Worm (Caenorhabditis elegans) whole organism, L1 larva: Measurements from ENCODE around the gene F26F4.2.

Source experiments
- ama-1 ChIP-seq: fragments of 150-350 bp; optimal IDR thresholded peaks from 2 replicates; lab custom pipeline; 2014
- ceh-63 ChIP-seq: fragments of 200-800 bp; sonication (Bioruptor generic); optimal IDR thresholded peaks from 2 replicates; lab custom pipeline; 2018; ENCODE audit warnings: mild to moderate bottlenecking, missing genetic modification characterization, missing compliant biosample characterization
- ets-5 ChIP-seq: fragments of 200-800 bp; sonication (Bioruptor generic); IDR thresholded peaks from 2 replicates; pipeline ENCODE4 v1.3.6; 2022; ENCODE audit warnings: missing genetic modification characterization, missing compliant biosample characterization
- lin-13 ChIP-seq: fragments of 150-350 bp; optimal IDR thresholded peaks from 2 replicates; lab custom pipeline; 2014; ENCODE audit warnings: missing biosample characterization, missing genetic modification reagents, missing genetic modification characterization
- lsy-2 ChIP-seq, 2 experiments: fragments of 150-350 bp; optimal IDR thresholded peaks; 2 replicates each; lab custom pipeline; 2014; ENCODE audit warnings: missing biosample characterization in 2 of 2, missing genetic modification characterization in 2 of 2
- mdl-1 ChIP-seq, 2 experiments: fragments of 150-350 bp; optimal IDR thresholded peaks; 2 replicates each; lab custom pipeline; 2014 to 2017; ENCODE audit warnings: missing biosample characterization in 2 of 2, missing genetic modification characterization in 2 of 2, inconsistent platforms in 1 of 2
- nhr-237 ChIP-seq: fragments of 150-350 bp; optimal IDR thresholded peaks from 2 replicates; lab custom pipeline; 2014; ENCODE audit warnings: missing biosample characterization, missing genetic modification characterization
- nhr-85 ChIP-seq: sonication (generic microtip); peaks from one replicate; lab custom pipeline; 2016; ENCODE audit warnings: missing genetic modification characterization, inconsistent platforms, missing compliant biosample characterization
- unc-130 ChIP-seq: fragments of 150-350 bp; optimal IDR thresholded peaks from 2 replicates; lab custom pipeline; 2017; ENCODE audit warnings: missing biosample characterization, missing genetic modification characterization, inconsistent platforms
- unc-62 ChIP-seq: fragments of 150-350 bp; optimal IDR thresholded peaks from 2 replicates; lab custom pipeline; 2014; ENCODE audit warnings: missing biosample characterization, missing genetic modification reagents, missing genetic modification characterization
- vab-15 ChIP-seq: sonication (generic microtip); optimal IDR thresholded peaks from 2 replicates; lab custom pipeline; 2017; ENCODE audit warnings: missing genotype, mild to moderate bottlenecking, missing genetic modification characterization, missing compliant biosample characterization
- ztf-4 ChIP-seq: fragments of 150-350 bp; optimal IDR thresholded peaks from 2 replicates; lab custom pipeline; 2014; ENCODE audit warnings: missing biosample characterization, missing genetic modification characterization

ce11 chrIII:4951210-4951609, 40.2 kb downstream of the F26F4.2 start:
- TF ChIP-seq unc-130 (tag; lab: Kevin White, UChicago): no peak
- TF ChIP-seq mdl-1 (tag; optimal IDR thresholded peaks at IDR 0.05; lab: Kevin White, UChicago): no peak
- TF ChIP-seq nhr-85 (tag; lab: Kevin White, UChicago): no peak
- TF ChIP-seq ets-5 (GFP tag; lab: Robert Waterston, UW): no peak
- no peak for TF ChIP-seq ama-1 (lab: Kevin White, UChicago)
- TF ChIP-seq unc-62 (GFP tag; lab: Kevin White, UChicago): no peak
- TF ChIP-seq vab-15 (tag; lab: Kevin White, UChicago): no peak
- TF ChIP-seq ceh-63 (GFP tag; lab: Kevin White, UChicago): no peak
- no peak for TF ChIP-seq lin-13 (GFP tag; lab: Kevin White, UChicago)
- no peak for TF ChIP-seq lsy-2 (tag; optimal IDR thresholded peaks at IDR 0.05; lab: Kevin White, UChicago)
- TF ChIP-seq nhr-237 (tag; lab: Kevin White, UChicago): no peak
- no peak for TF ChIP-seq ztf-4 (tag; lab: Kevin White, UChicago)
